Worm (Caenorhabditis elegans) whole organism, L3 larva: ENCODE measurements around the gene Y40B10A.5.
A peak's percentile ranks its signal among the peaks of the same experiment; 100 is the strongest.

Experiments used
- R02D3.7 ChIP-seq: fragments of 150-350 bp; optimal IDR thresholded peaks from 2 replicates; lab custom pipeline; 2014; ENCODE audit warnings: missing biosample characterization, missing genetic modification characterization
- ZK546.5 ChIP-seq: sonication (generic microtip); optimal IDR thresholded peaks from 2 replicates; lab custom pipeline; 2017; ENCODE audit warnings: missing biosample characterization, missing genetic modification characterization
- ama-1 ChIP-seq: fragments of 150-350 bp; optimal IDR thresholded peaks from 2 replicates; lab custom pipeline; 2018
- ceh-16 ChIP-seq: sonication (generic microtip); optimal IDR thresholded peaks from 2 replicates; lab custom pipeline; 2017; ENCODE audit warnings: missing biosample characterization, missing genetic modification characterization
- ceh-28 ChIP-seq: fragments of 150-350 bp; optimal IDR thresholded peaks from 2 replicates; lab custom pipeline; 2014; ENCODE audit warnings: missing biosample characterization, missing genetic modification reagents, missing genetic modification characterization
- daf-12 ChIP-seq: fragments of 150-350 bp; optimal IDR thresholded peaks from 2 replicates; lab custom pipeline; 2014; ENCODE audit warnings: missing biosample characterization, missing genetic modification reagents, missing genetic modification characterization
- egl-5 ChIP-seq: fragments of 150-350 bp; optimal IDR thresholded peaks from 2 replicates; lab custom pipeline; 2017; ENCODE audit warnings: missing biosample characterization, missing genetic modification reagents, missing genetic modification characterization, inconsistent platforms
- elt-1 ChIP-seq: fragments of 150-350 bp; optimal IDR thresholded peaks from 2 replicates; lab custom pipeline; 2014; ENCODE audit warnings: missing biosample characterization, missing genetic modification characterization
- elt-2 ChIP-seq: sonication (generic microtip); optimal IDR thresholded peaks from 2 replicates; lab custom pipeline; 2016; ENCODE audit warnings: missing genetic modification reagents, mild to moderate bottlenecking, missing genetic modification characterization, missing compliant biosample characterization
- elt-3 ChIP-seq, 3 experiments: fragments of 150-350 bp in 1 of 3; sonication (generic microtip) in 2 of 3; optimal IDR thresholded peaks; 2 replicates in 2 of 3; 4 replicates in 1 of 3; lab custom pipeline; 2014 to 2017; ENCODE audit warnings: missing biosample characterization in 3 of 3, missing genetic modification characterization in 3 of 3
- eor-1 ChIP-seq, 2 experiments: fragments of 150-350 bp; optimal IDR thresholded peaks; 2 replicates each; lab custom pipeline; 2014 to 2018; ENCODE audit warnings: missing biosample characterization in 2 of 2, missing genetic modification characterization in 2 of 2
- fkh-10 ChIP-seq: sonication (generic microtip); optimal IDR thresholded peaks from 2 replicates; lab custom pipeline; 2017; ENCODE audit warnings: missing biosample characterization, missing genetic modification reagents, missing genetic modification characterization
- fkh-2 ChIP-seq: fragments of 150-350 bp; optimal IDR thresholded peaks from 2 replicates; lab custom pipeline; 2014; ENCODE audit warnings: missing biosample characterization, missing genetic modification reagents, missing genetic modification characterization
- fos-1 ChIP-seq: fragments of 150-350 bp; optimal IDR thresholded peaks from 2 replicates; lab custom pipeline; 2014; ENCODE audit warnings: missing biosample characterization, missing genetic modification characterization
- hmg-11 ChIP-seq: sonication (generic microtip); optimal IDR thresholded peaks from 2 replicates; lab custom pipeline; 2016; ENCODE audit warnings: missing genetic modification characterization, missing compliant biosample characterization
- jun-1 ChIP-seq: fragments of 150-350 bp; optimal IDR thresholded peaks from 2 replicates; lab custom pipeline; 2014; ENCODE audit warnings: missing biosample characterization, missing genetic modification reagents, missing genetic modification characterization
- lin-15B ChIP-seq: fragments of 150-350 bp; optimal IDR thresholded peaks from 2 replicates; lab custom pipeline; 2014; ENCODE audit warnings: missing biosample characterization, missing genetic modification characterization
- lin-39 ChIP-seq: fragments of 150-350 bp; optimal IDR thresholded peaks from 2 replicates; lab custom pipeline; 2018; ENCODE audit warnings: missing biosample characterization, missing genetic modification reagents, missing genetic modification characterization
- mdl-1 ChIP-seq: fragments of 150-350 bp; optimal IDR thresholded peaks from 2 replicates; lab custom pipeline; 2014; ENCODE audit warnings: missing biosample characterization, missing genetic modification characterization
- mml-1 ChIP-seq: fragments of 150-350 bp; sonication (generic microtip); optimal IDR thresholded peaks from 3 replicates; lab custom pipeline; 2014; ENCODE audit warnings: missing biosample characterization, missing genetic modification characterization
- nfya-1 ChIP-seq: sonication (generic microtip); optimal IDR thresholded peaks from 2 replicates; lab custom pipeline; 2017; ENCODE audit warnings: missing genetic modification characterization, mild to moderate bottlenecking, missing compliant biosample characterization, antibody characterized with exemption, moderate library complexity; ENCODE audit not compliant: insufficient read depth
- nhr-23 ChIP-seq: fragments of 150-350 bp; optimal IDR thresholded peaks from 2 replicates; lab custom pipeline; 2014; ENCODE audit warnings: missing biosample characterization, missing genetic modification reagents, missing genetic modification characterization
- nhr-25 ChIP-seq: sonication (generic microtip); optimal IDR thresholded peaks from 2 replicates; lab custom pipeline; 2017; ENCODE audit warnings: missing biosample characterization, missing genetic modification characterization
- nhr-43 ChIP-seq: sonication (generic microtip); optimal IDR thresholded peaks from 2 replicates; lab custom pipeline; 2016; ENCODE audit warnings: mild to moderate bottlenecking, missing genetic modification characterization, missing compliant biosample characterization; ENCODE audit not compliant: poor library complexity, severe bottlenecking
- nhr-67 ChIP-seq: fragments of 150-350 bp; optimal IDR thresholded peaks from 2 replicates; lab custom pipeline; 2014; ENCODE audit warnings: missing biosample characterization, missing genetic modification characterization
- nhr-76 ChIP-seq: fragments of 150-350 bp; sonication (generic microtip); optimal IDR thresholded peaks from 5 replicates; lab custom pipeline; 2014; ENCODE audit warnings: missing biosample characterization, missing genetic modification characterization
- nhr-77 ChIP-seq: fragments of 150-350 bp; optimal IDR thresholded peaks from 2 replicates; lab custom pipeline; 2014; ENCODE audit warnings: missing biosample characterization, missing genetic modification characterization
- pha-4 ChIP-seq: fragments of 150-350 bp; optimal IDR thresholded peaks from 2 replicates; lab custom pipeline; 2014; ENCODE audit warnings: missing biosample characterization, missing genetic modification reagents, missing genetic modification characterization
- sea-2 ChIP-seq: fragments of 150-350 bp; sonication (generic microtip); optimal IDR thresholded peaks from 4 replicates; lab custom pipeline; 2014; ENCODE audit warnings: missing biosample characterization, missing genetic modification reagents, missing genetic modification characterization
- snpc-4 ChIP-seq: fragments of 150-350 bp; optimal IDR thresholded peaks from 2 replicates; lab custom pipeline; 2014; ENCODE audit warnings: missing biosample characterization, missing genetic modification characterization
- unc-39 ChIP-seq: sonication (generic microtip); optimal IDR thresholded peaks from 4 replicates; lab custom pipeline; 2017; ENCODE audit warnings: missing biosample characterization, missing genetic modification characterization
- zag-1 ChIP-seq: fragments of 150-350 bp; optimal IDR thresholded peaks from 2 replicates; lab custom pipeline; 2014; ENCODE audit warnings: missing biosample characterization, missing genetic modification characterization
- ztf-4 ChIP-seq: fragments of 150-350 bp; optimal IDR thresholded peaks from 2 replicates; lab custom pipeline; 2014; ENCODE audit warnings: missing biosample characterization, missing genetic modification characterization

Y40B10A.5 gene

ce11 chrV:2072807-2073206 is 27.0 kb upstream of the Y40B10A.5 start, which contains the start of gene Y40B10A.9:
Gene Y40B10A.9 (minus strand): TSS chrV:2072907.
- TF ChIP-seq egl-5 (tag; lab: Kevin White, UChicago) = no peak

ce11 chrV:2068728-2069443 is 23.0 kb upstream of the Y40B10A.5 start:
- TF ChIP-seq ama-1 (lab: Kevin White, UChicago) = peak; percentile 21
- TF ChIP-seq nhr-77 (tag; lab: Kevin White, UChicago) = no peak

- TF ChIP-seq eor-1 (tag; optimal IDR thresholded peaks at IDR 0.05; lab: Kevin White, UChicago) (no peak), lin-39 (tag; lab: Kevin White, UChicago) (peak; percentile 56), daf-12 (tag; lab: Kevin White, UChicago) (no peak), nhr-23 (tag; lab: Kevin White, UChicago) (peak; percentile 12), nhr-25 (tag; lab: Kevin White, UChicago) (peak; percentile 94), snpc-4 (tag; lab: Kevin White, UChicago) (peak; percentile 24), egl-5 (tag; lab: Kevin White, UChicago) (peak; percentile 20), ceh-28 (tag; lab: Kevin White, UChicago) (peak; percentile 10), hmg-11 (tag; lab: Kevin White, UChicago) (peak; percentile 25), sea-2 (no peak), mdl-1 (tag; lab: Kevin White, UChicago) (no peak), nfya-1 (tag; lab: Kevin White, UChicago) (peak; percentile 55), zag-1 (tag; lab: Kevin White, UChicago) (no peak), R02D3.7 (tag; lab: Kevin White, UChicago) (no peak), pha-4 (peak; percentile 11), ZK546.5 (tag; lab: Kevin White, UChicago) (no peak), ztf-4 (tag; lab: Kevin White, UChicago) (no peak), fkh-2 (no peak), lin-15B (peak; percentile 3)
These were observed 22.2 kb upstream of the Y40B10A.5 start, which contains the start of gene lbp-9 for ce11 chrV:2067985-2068499. Gene lbp-9 (plus strand): TSS chrV:2068449.

- TF ChIP-seq mml-1 (tag; lab: Kevin White, UChicago) (no peak), mdl-1 (tag; lab: Kevin White, UChicago) (no peak), ceh-16 (tag; lab: Kevin White, UChicago) (no peak), eor-1 (tag; optimal IDR thresholded peaks at IDR 0.05; lab: Kevin White, UChicago) (no peak), unc-39 (tag; lab: Kevin White, UChicago) (no peak), elt-3 (tag; optimal IDR thresholded peaks at IDR 0.05; lab: Kevin White, UChicago) (no peak)
These were observed 21.6 kb upstream of the Y40B10A.5 start for ce11 chrV:2067419-2067818.

ce11 chrV:2066780-2067179 is 20.9 kb upstream of the Y40B10A.5 start, which contains the start of gene nhr-86:
Gene nhr-86 (minus strand): TSS chrV:2066850.
- TF ChIP-seq elt-2 (tag; lab: Kevin White, UChicago) (peak; percentile 59), elt-3 (tag; optimal IDR thresholded peaks at IDR 0.05; lab: Kevin White, UChicago) (no peak), hmg-11 (tag; lab: Kevin White, UChicago) (peak; percentile 34), lin-39 (tag; lab: Kevin White, UChicago) (no peak), nhr-25 (tag; lab: Kevin White, UChicago) (no peak), mdl-1 (tag; lab: Kevin White, UChicago) (no peak), nhr-67 (tag; lab: Kevin White, UChicago) (no peak), ZK546.5 (tag; lab: Kevin White, UChicago) (no peak), snpc-4 (tag; lab: Kevin White, UChicago) (no peak), nfya-1 (tag; lab: Kevin White, UChicago) (peak; percentile 18)

ce11 chrV:2057324-2057723 is 11.5 kb upstream of the Y40B10A.5 start, which contains the start of gene comt-3:
Gene comt-3 (plus strand): TSS chrV:2057537.
- no peak for TF ChIP-seq nhr-43 (tag; lab: Kevin White, UChicago)
- TF ChIP-seq nhr-77 (tag; lab: Kevin White, UChicago) = no peak
- no peak for TF ChIP-seq fos-1 (tag; lab: Kevin White, UChicago)
- TF ChIP-seq jun-1 (tag; lab: Kevin White, UChicago) = no peak
- TF ChIP-seq fkh-10 (GFP tag; lab: Kevin White, UChicago) = no peak
- TF ChIP-seq nhr-76 (tag; lab: Kevin White, UChicago) = no peak
- TF ChIP-seq elt-1 (tag; lab: Kevin White, UChicago) = no peak
- no peak for TF ChIP-seq lin-15B
- no peak for TF ChIP-seq nhr-23 (tag; lab: Kevin White, UChicago)
- no peak for TF ChIP-seq nhr-67 (tag; lab: Kevin White, UChicago)
- no peak for TF ChIP-seq snpc-4 (tag; lab: Kevin White, UChicago)
- no peak for TF ChIP-seq ZK546.5 (tag; lab: Kevin White, UChicago)
